Fruit fly (Drosophila melanogaster) whole organism, embryonic: Measurements from ENCODE around the gene Oatp33Eb.
A peak's percentile ranks its signal among the peaks of the same experiment; 100 is the strongest.

Source experiments
- Blimp-1 ChIP-seq: fragments of 200-800 bp; sonication (Bioruptor generic); optimal IDR thresholded peaks from 3 replicates; lab custom pipeline; 2018; ENCODE audit warnings: missing biosample characterization, missing genetic modification characterization, mild to moderate bottlenecking, moderate library complexity, missing genetic modification reagents
- CG10147 ChIP-seq: fragments of 200-800 bp; sonication (Bioruptor generic); optimal IDR thresholded peaks from 2 replicates; lab custom pipeline; 2019; ENCODE audit warnings: missing biosample characterization, mild to moderate bottlenecking, missing genetic modification characterization, moderate library complexity
- CG13624 ChIP-seq: fragments of 200-800 bp; sonication (Bioruptor generic); optimal IDR thresholded peaks from 2 replicates; lab custom pipeline; 2016; ENCODE audit warnings: missing biosample characterization, missing genetic modification characterization
- CG1603 ChIP-seq: fragments of 200-800 bp; sonication (Bioruptor generic); optimal IDR thresholded peaks from 2 replicates; lab custom pipeline; 2019; ENCODE audit warnings: missing biosample characterization, mild to moderate bottlenecking, missing genetic modification characterization, moderate library complexity
- CG17328 ChIP-seq: fragments of 200-800 bp; sonication (Bioruptor generic); IDR thresholded peaks from 2 replicates; pipeline ENCODE4 v1.3.6; 2022; ENCODE audit warnings: missing biosample characterization, missing genetic modification characterization
- CG32772 ChIP-seq: fragments of 200-800 bp; sonication (Bioruptor generic); IDR thresholded peaks from 2 replicates; pipeline ENCODE4 v1.3.6; 2022; ENCODE audit warnings: missing biosample characterization, missing genetic modification characterization
- CG34376 ChIP-seq: fragments of 200-800 bp; sonication (Bioruptor generic); optimal IDR thresholded peaks from 2 replicates; lab custom pipeline; 2018; ENCODE audit warnings: missing biosample characterization, mild to moderate bottlenecking, missing genetic modification characterization
- CG3726 ChIP-seq: fragments of 200-800 bp; sonication (Bioruptor generic); IDR thresholded peaks from 3 replicates; pipeline ENCODE4, ENCODE4 v1.3.6; 2022; ENCODE audit warnings: missing biosample characterization, missing genetic modification characterization
- CG4282 ChIP-seq: fragments of 200-800 bp; sonication (Bioruptor generic); optimal IDR thresholded peaks from 2 replicates; lab custom pipeline; 2016; ENCODE audit warnings: missing biosample characterization, missing genetic modification characterization
- CG4424 ChIP-seq: fragments of 200-800 bp; sonication (Bioruptor generic); optimal IDR thresholded peaks from 3 replicates; lab custom pipeline; 2016; ENCODE audit warnings: missing biosample characterization, missing genetic modification characterization
- CG6254 ChIP-seq: fragments of 200-800 bp; sonication (Bioruptor generic); optimal IDR thresholded peaks from 3 replicates; lab custom pipeline; 2017; ENCODE audit warnings: mild to moderate bottlenecking, missing biosample characterization, missing genetic modification reagents, missing genetic modification characterization
- CG8281 ChIP-seq: fragments of 200-800 bp; sonication (Bioruptor generic); optimal IDR thresholded peaks from 2 replicates; lab custom pipeline; 2018; ENCODE audit warnings: missing biosample characterization, mild to moderate bottlenecking, missing genetic modification characterization, moderate library complexity
- CG9609 ChIP-seq: fragments of 200-800 bp; sonication (Bioruptor generic); optimal IDR thresholded peaks from 3 replicates; lab custom pipeline; 2016; ENCODE audit warnings: missing biosample characterization, missing genetic modification characterization
- Deaf1 ChIP-seq: fragments of 200-800 bp; optimal IDR thresholded peaks from 3 replicates; lab custom pipeline; 2019; ENCODE audit warnings: missing biosample characterization, mild to moderate bottlenecking, missing genetic modification characterization, moderate library complexity
- Dip3 ChIP-seq: fragments of 200-800 bp; sonication (Bioruptor generic); optimal IDR thresholded peaks from 3 replicates; lab custom pipeline; 2016; ENCODE audit warnings: missing biosample characterization, missing genetic modification characterization
- Ets65A ChIP-seq: fragments of 200-800 bp; sonication (Bioruptor generic); peaks from one replicate; lab custom pipeline; 2016; ENCODE audit warnings: missing biosample characterization, missing genetic modification characterization
- HLH4C ChIP-seq: fragments of 200-800 bp; sonication (Bioruptor generic); IDR thresholded peaks from 3 replicates; pipeline ENCODE4 v1.3.6; 2022; ENCODE audit warnings: missing biosample characterization, missing genetic modification characterization; ENCODE audit not compliant: partially characterized antibody
- HLH54F ChIP-seq: fragments of 200-800 bp; sonication (Bioruptor generic); optimal IDR thresholded peaks from 3 replicates; lab custom pipeline; 2016; ENCODE audit warnings: missing biosample characterization, missing genetic modification characterization
- HLHmδ ChIP-seq: fragments of 200-800 bp; sonication (Bioruptor generic); optimal IDR thresholded peaks from 2 replicates; lab custom pipeline; 2018; ENCODE audit warnings: missing biosample characterization, mild to moderate bottlenecking, missing genetic modification characterization, moderate library complexity
- Hr51 ChIP-seq, 2 experiments: fragments of 200-800 bp; sonication (Bioruptor generic); optimal IDR thresholded peaks; 2 replicates in 1 of 2; 3 replicates in 1 of 2; lab custom pipeline; 2016 to 2018; ENCODE audit warnings: missing biosample characterization in 2 of 2, missing genetic modification characterization in 2 of 2, mild to moderate bottlenecking in 1 of 2, moderate library complexity in 1 of 2
- Med ChIP-seq: fragments of 200-800 bp; sonication (Bioruptor generic); peaks from one replicate; lab custom pipeline; 2016; ENCODE audit warnings: missing biosample characterization, missing genetic modification characterization, mild to moderate bottlenecking, inconsistent platforms, moderate library complexity
- Meics ChIP-seq: fragments of 200-800 bp; sonication (Bioruptor generic); optimal IDR thresholded peaks from 2 replicates; lab custom pipeline; 2017; ENCODE audit warnings: missing biosample characterization, mild to moderate bottlenecking, missing genetic modification characterization
- Pdp1 ChIP-seq, 2 experiments: fragments of 200-800 bp; sonication (Bioruptor generic); optimal IDR thresholded peaks; 3 replicates each; lab custom pipeline; 2016; ENCODE audit warnings: missing biosample characterization in 2 of 2, missing genetic modification characterization in 2 of 2, mild to moderate bottlenecking in 1 of 2, moderate library complexity in 1 of 2
- Stat92E ChIP-seq, 3 experiments: fragments of >200 bp in 2 of 3; fragments of 200-800 bp in 1 of 3; sonication (Bioruptor generic) in 1 of 3; optimal IDR thresholded peaks; 2 replicates each; lab custom pipeline; 2017 to 2019; ENCODE audit warnings: missing biosample characterization in 3 of 3, missing genetic modification characterization in 3 of 3, mild to moderate bottlenecking in 1 of 3, moderate library complexity in 1 of 3
- ash1 ChIP-seq: fragments of 200-800 bp; sonication (Bioruptor generic); optimal IDR thresholded peaks from 2 replicates; lab custom pipeline; 2018; ENCODE audit warnings: missing biosample characterization, mild to moderate bottlenecking, missing genetic modification characterization
- bcd ChIP-seq: fragments of 200-800 bp; sonication (Bioruptor generic); optimal IDR thresholded peaks from 2 replicates; lab custom pipeline; 2017; ENCODE audit warnings: missing biosample characterization, mild to moderate bottlenecking, missing genetic modification characterization
- chinmo ChIP-seq: fragments of 200-800 bp; sonication (Bioruptor generic); IDR thresholded peaks from 4 replicates; pipeline ENCODE4 v1.3.6; 2022; ENCODE audit warnings: missing biosample characterization, missing genetic modification characterization; ENCODE audit not compliant: partially characterized antibody
- ems ChIP-seq: fragments of 200-800 bp; sonication (Bioruptor generic); optimal IDR thresholded peaks from 3 replicates; lab custom pipeline; 2016; ENCODE audit warnings: missing biosample characterization, missing genetic modification characterization
- gfzf ChIP-seq: fragments of 200-800 bp; sonication (Bioruptor generic); optimal IDR thresholded peaks from 2 replicates; lab custom pipeline; 2016; ENCODE audit warnings: missing biosample characterization, mild to moderate bottlenecking, missing genetic modification characterization, moderate library complexity
- grau ChIP-seq: fragments of 200-800 bp; optimal IDR thresholded peaks from 3 replicates; lab custom pipeline; 2019; ENCODE audit warnings: missing biosample characterization, mild to moderate bottlenecking, missing genetic modification characterization, moderate library complexity
- hbn ChIP-seq: fragments of 200-800 bp; sonication (Bioruptor generic); IDR thresholded peaks from 2 replicates; pipeline ENCODE4 v1.3.6; 2022; ENCODE audit warnings: missing biosample characterization, missing genetic modification characterization; ENCODE audit not compliant: partially characterized antibody
- hkb ChIP-seq, 2 experiments: fragments of 200-800 bp in 1 of 2; fragments of >200 bp in 1 of 2; sonication (Bioruptor generic) in 1 of 2; IDR thresholded peaks in 1 of 2; optimal IDR thresholded peaks in 1 of 2; 2 replicates each; pipeline versions ENCODE4 v1.3.6 to Lab custom; 2017 to 2022; ENCODE audit warnings: missing biosample characterization in 1 of 2, missing genetic modification characterization in 1 of 2
- jigr1 ChIP-seq: fragments of 200-800 bp; sonication (Bioruptor generic); IDR thresholded peaks from 3 replicates; pipeline ENCODE4 v1.3.6; 2022; ENCODE audit warnings: missing biosample characterization, missing genetic modification characterization
- jing ChIP-seq: fragments of 200-800 bp; sonication (Bioruptor generic); optimal IDR thresholded peaks from 2 replicates; lab custom pipeline; 2018; ENCODE audit warnings: missing biosample characterization, mild to moderate bottlenecking, missing genetic modification characterization
- kah ChIP-seq: fragments of 200-800 bp; sonication (Bioruptor generic); optimal IDR thresholded peaks from 2 replicates; lab custom pipeline; 2018; ENCODE audit warnings: missing biosample characterization, mild to moderate bottlenecking, missing genetic modification characterization
- knrl ChIP-seq: fragments of 200-800 bp; sonication (Bioruptor generic); IDR thresholded peaks from 3 replicates; pipeline ENCODE4 v1.3.6; 2022; ENCODE audit warnings: missing biosample characterization, missing genetic modification characterization; ENCODE audit not compliant: partially characterized antibody
- lbe ChIP-seq: fragments of 200-800 bp; sonication (Bioruptor generic); optimal IDR thresholded peaks from 2 replicates; lab custom pipeline; 2016; ENCODE audit warnings: missing biosample characterization, mild to moderate bottlenecking, missing genetic modification characterization
- nerfin-2 ChIP-seq: fragments of 200-800 bp; sonication (Bioruptor generic); IDR thresholded peaks from 2 replicates; pipeline ENCODE4 v1.3.6; 2022; ENCODE audit warnings: missing biosample characterization, missing genetic modification characterization; ENCODE audit not compliant: partially characterized antibody
- pfk ChIP-seq: fragments of 200-800 bp; sonication (Bioruptor generic); optimal IDR thresholded peaks from 2 replicates; lab custom pipeline; 2018; ENCODE audit warnings: missing biosample characterization, mild to moderate bottlenecking, missing genetic modification characterization, moderate library complexity
- schlank ChIP-seq: fragments of 200-800 bp; sonication (Bioruptor generic); optimal IDR thresholded peaks from 2 replicates; lab custom pipeline; 2018; ENCODE audit warnings: missing biosample characterization, mild to moderate bottlenecking, missing genetic modification characterization
- shn ChIP-seq: fragments of 200-800 bp; sonication (Bioruptor generic); optimal IDR thresholded peaks from 3 replicates; lab custom pipeline; 2016; ENCODE audit warnings: missing biosample characterization, missing genetic modification characterization
- sisA ChIP-seq: fragments of 200-800 bp; sonication (Bioruptor generic); IDR thresholded peaks from 2 replicates; pipeline ENCODE4 v1.3.6; 2022; ENCODE audit warnings: missing biosample characterization, missing genetic modification characterization
- sug ChIP-seq: fragments of 200-800 bp; optimal IDR thresholded peaks from 2 replicates; lab custom pipeline; 2019; ENCODE audit warnings: missing biosample characterization, mild to moderate bottlenecking, missing genetic modification characterization, moderate library complexity
- toy ChIP-seq: fragments of 200-800 bp; sonication (Bioruptor generic); IDR thresholded peaks from 2 replicates; pipeline ENCODE4 v1.3.6; 2022; ENCODE audit warnings: missing biosample characterization, missing genetic modification characterization
- twi ChIP-seq: fragments of 200-800 bp; optimal IDR thresholded peaks from 2 replicates; lab custom pipeline; 2019; ENCODE audit warnings: missing biosample characterization, mild to moderate bottlenecking, missing genetic modification characterization, moderate library complexity
- wor ChIP-seq: fragments of 200-800 bp; sonication (Bioruptor generic); IDR thresholded peaks from 2 replicates; pipeline ENCODE4 v1.3.6; 2022; ENCODE audit warnings: missing biosample characterization, missing genetic modification characterization
- zf30C ChIP-seq: fragments of 200-800 bp; sonication (Bioruptor generic); optimal IDR thresholded peaks from 3 replicates; lab custom pipeline; 2018; ENCODE audit warnings: missing biosample characterization, mild to moderate bottlenecking, missing genetic modification characterization

Oatp33Eb gene

dm6 chr2L:12483866-12484554 is 35.7 kb downstream of the Oatp33Eb start (continued):
- TF ChIP-seq HLH4C (GFP tag; lab: Robert Waterston, UW), result no peak
- peak; percentile 81 for TF ChIP-seq ems
- TF ChIP-seq gfzf, result no peak
- TF ChIP-seq Blimp-1 (GFP tag; lab: Kevin White, UChicago), result peak; percentile 86
- TF ChIP-seq Deaf1 (tag; lab: Kevin White, UChicago), result peak; percentile 57
- peak; percentile 89 for TF ChIP-seq CG17328 (GFP tag; lab: Robert Waterston, UW)
- peak; percentile 80 for TF ChIP-seq CG32772 (GFP tag; lab: Robert Waterston, UW)
- no peak for TF ChIP-seq nerfin-2 (GFP tag; lab: Robert Waterston, UW)
- peak; percentile 84 to 89 for TF ChIP-seq Pdp1 (GFP tag; optimal IDR thresholded peaks at IDR 0.05; lab: Kevin White, UChicago)
- peak; percentile 57 for TF ChIP-seq kah
- TF ChIP-seq sisA, result no peak
- TF ChIP-seq Ets65A (GFP tag; lab: Kevin White, UChicago), result peak; percentile 97
- peak; percentile 74 for TF ChIP-seq CG8281 (tag; lab: Kevin White, UChicago)
- TF ChIP-seq knrl (GFP tag; lab: Robert Waterston, UW), result no peak
- peak; percentile 91 for TF ChIP-seq lbe
- peak; percentile 54; the same call in 1 of the 2 replicates for TF ChIP-seq toy
- no peak for TF ChIP-seq zf30C (GFP tag; lab: Kevin White, UChicago)
- TF ChIP-seq Dip3 (GFP tag; lab: Kevin White, UChicago), result peak; percentile 61
- peak; percentile 81 for TF ChIP-seq CG6254 (GFP tag; lab: Kevin White, UChicago)
- TF ChIP-seq HLH54F (GFP tag; lab: Kevin White, UChicago), result peak; percentile 91
- peak; percentile 87 for TF ChIP-seq CG13624 (GFP tag; lab: Kevin White, UChicago)
- no peak for TF ChIP-seq hkb (optimal IDR thresholded peaks at IDR 0.05; lab: Kevin White, UChicago)
- TF ChIP-seq hkb (GFP tag; IDR thresholded peaks at IDR 0.05; lab: Robert Waterston, UW), result peak; percentile 90
- peak; percentile 78 for TF ChIP-seq CG10147
- TF ChIP-seq grau, result peak; percentile 99
- TF ChIP-seq jing, result peak; percentile 83
- peak; percentile 43 for TF ChIP-seq HLHmδ (GFP tag; lab: Kevin White, UChicago)
- TF ChIP-seq Stat92E (GFP tag; optimal IDR thresholded peaks at IDR 0.05; lab: Kevin White, UChicago), result no peak
- no peak for TF ChIP-seq ash1 (GFP tag; lab: Kevin White, UChicago)
- TF ChIP-seq CG1603 (tag; lab: Kevin White, UChicago), result peak; percentile 92
- peak; percentile 80 for TF ChIP-seq twi
- peak; percentile 59 for TF ChIP-seq CG4282 (GFP tag; lab: Kevin White, UChicago)
- peak; percentile 92 for TF ChIP-seq CG9609 (GFP tag; lab: Kevin White, UChicago)
- TF ChIP-seq Meics (GFP tag; lab: Kevin White, UChicago), result peak; percentile 86
- TF ChIP-seq CG34376 (GFP tag; lab: Kevin White, UChicago), result peak; percentile 81
- TF ChIP-seq bcd, result peak; percentile 86
- no peak for TF ChIP-seq CG3726
- peak; percentile 73 for TF ChIP-seq wor (GFP tag; lab: Robert Waterston, UW)
- TF ChIP-seq schlank (tag; lab: Kevin White, UChicago), result peak; percentile 77
- TF ChIP-seq jigr1 (GFP tag; lab: Robert Waterston, UW), result no peak
- no peak; the same call in 1 of the 2 replicates for TF ChIP-seq hbn (GFP tag; lab: Robert Waterston, UW)
- peak; percentile 99 for TF ChIP-seq Med (GFP tag; lab: Kevin White, UChicago)
- peak; percentile 91 for TF ChIP-seq shn (GFP tag; lab: Kevin White, UChicago)
- peak; percentile 72; the same call in 2 of the 4 replicates for TF ChIP-seq chinmo (GFP tag; lab: Robert Waterston, UW)
- peak; percentile 9 for TF ChIP-seq pfk
- peak; percentile 87 for TF ChIP-seq sug
- peak; percentile 72 to 93 for TF ChIP-seq Hr51 (GFP tag; optimal IDR thresholded peaks at IDR 0.05; lab: Kevin White, UChicago)
- peak; percentile 89 for TF ChIP-seq CG4424 (GFP tag; lab: Kevin White, UChicago)
